Worm (Caenorhabditis elegans) whole organism, L4/young adult: Measurements from ENCODE around the gene taf-11.1.

Experiments
- W03F9.2 ChIP-seq: fragments of 150-350 bp; optimal IDR thresholded peaks from 2 replicates; lab custom pipeline; 2014; ENCODE audit warnings: missing biosample characterization, missing genetic modification characterization
- dao-5 ChIP-seq: sonication (generic microtip); optimal IDR thresholded peaks from 2 replicates; lab custom pipeline; 2016; ENCODE audit warnings: missing genotype, missing genetic modification characterization, moderate library complexity, missing compliant biosample characterization
- him-1 ChIP-seq: sonication (generic microtip); optimal IDR thresholded peaks from 2 replicates; lab custom pipeline; 2016; ENCODE audit warnings: missing genotype, missing genetic modification reagents, missing genetic modification characterization, missing compliant biosample characterization

The taf-11.1 gene

DNA sequence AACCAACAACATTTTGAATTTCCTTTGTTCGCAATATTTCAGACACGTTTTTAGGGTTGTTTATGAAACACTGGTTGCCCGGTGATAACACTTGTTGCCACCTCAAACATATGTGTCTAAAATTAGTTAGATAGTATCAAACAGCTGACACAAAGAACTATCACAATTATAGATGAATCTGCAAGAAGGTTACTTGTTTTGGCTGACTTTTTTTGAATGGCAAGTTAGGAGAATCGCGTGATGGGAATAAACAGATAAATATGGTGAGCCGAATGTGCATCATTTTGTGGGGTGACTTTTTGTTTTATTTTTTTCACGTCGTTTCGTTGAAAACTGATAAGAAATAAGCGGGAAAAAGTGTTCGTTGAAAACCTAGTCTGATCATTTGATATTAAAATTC lies 9.8 kb upstream of the taf-11.1 start:
- TF ChIP-seq dao-5, result no peak
- peak; percentile 3 for TF ChIP-seq W03F9.2 (tag; lab: Kevin White, UChicago)

DNA sequence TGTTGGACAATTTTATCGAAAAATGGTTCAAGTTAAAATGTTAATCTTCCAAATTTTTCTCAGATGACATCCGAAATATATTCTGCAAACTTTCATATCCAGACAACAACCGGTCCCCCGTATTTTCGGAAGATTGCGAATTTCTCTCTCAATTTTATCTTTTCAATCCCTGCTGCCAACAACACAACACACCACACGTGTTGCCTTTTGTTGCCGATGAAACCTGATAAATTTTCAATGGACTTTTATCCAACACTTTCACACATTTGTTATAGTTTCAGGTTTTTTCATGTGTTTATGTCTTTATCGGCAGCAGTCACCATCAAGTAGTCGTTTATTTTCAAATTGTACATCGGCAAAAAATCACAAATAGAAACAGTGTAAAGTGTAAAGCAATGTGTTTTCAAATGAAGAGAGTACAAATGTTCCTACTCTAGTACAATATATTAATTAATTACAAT lies 8.7 kb upstream of the taf-11.1 start:
- no peak for TF ChIP-seq W03F9.2 (tag; lab: Kevin White, UChicago)
- TF ChIP-seq him-1, result no peak
- no peak for TF ChIP-seq dao-5

DNA sequence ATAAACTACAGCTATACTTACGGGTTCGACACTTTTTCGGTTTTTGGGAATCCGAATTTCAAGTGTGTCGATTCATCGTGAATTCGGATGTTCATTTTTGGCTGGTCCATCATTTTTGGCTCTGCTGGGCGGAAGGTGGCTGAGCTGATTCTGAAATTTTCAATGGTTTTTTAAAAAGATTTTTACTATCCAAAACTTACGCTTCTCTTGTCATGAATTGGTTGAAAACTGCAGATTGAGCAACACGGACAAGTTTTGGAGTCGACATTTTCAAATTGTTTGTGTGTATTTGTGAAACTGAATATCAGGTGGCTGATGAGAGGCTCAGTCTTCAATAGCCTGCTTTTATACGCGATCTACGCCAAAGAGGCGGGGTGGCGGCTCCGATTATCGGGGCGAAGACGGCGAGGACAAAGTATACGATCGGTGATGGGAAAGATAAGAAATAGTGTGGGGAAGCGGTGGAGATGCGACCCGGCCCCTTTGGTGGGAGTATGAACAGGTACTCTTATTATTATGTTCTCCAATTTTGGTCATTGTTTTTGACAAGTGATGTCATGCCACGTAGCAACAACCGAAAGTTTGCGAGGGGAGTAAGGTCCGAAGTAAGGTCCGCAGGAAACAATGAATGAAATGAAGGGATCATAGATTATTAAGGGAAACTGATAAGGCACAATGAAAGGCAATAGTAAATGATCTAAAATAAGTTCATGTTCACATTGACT lies 7.9 kb upstream of the taf-11.1 start, which contains the start of gene F48D6.4:
Gene F48D6.4, minus strand, starts transcription at position 346 of the 725 bp plus-strand sequence.
- TF ChIP-seq him-1 (no peak), dao-5 (peak; percentile 44)

DNA sequence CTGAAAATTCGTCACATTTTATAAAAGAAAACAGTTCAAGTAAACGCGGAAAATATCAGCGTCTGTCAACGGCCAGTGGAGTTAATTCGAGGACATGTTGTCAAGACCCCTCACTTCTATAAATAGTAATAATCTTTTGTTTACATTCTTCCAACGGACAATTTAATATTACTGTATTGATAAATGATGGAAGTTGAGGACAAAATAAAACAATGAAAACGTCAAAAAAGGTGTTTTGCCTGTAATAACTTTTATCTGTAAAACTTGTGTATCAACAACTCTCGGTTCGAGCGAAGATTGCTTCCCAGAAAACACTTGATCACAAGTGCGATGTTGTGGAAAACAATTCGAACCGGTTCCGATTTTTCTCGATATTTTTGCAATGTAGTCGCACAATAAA lies 6.6 kb upstream of the taf-11.1 start:
- TF ChIP-seq dao-5 (no peak), W03F9.2 (tag; lab: Kevin White, UChicago) (no peak), him-1 (no peak)

DNA sequence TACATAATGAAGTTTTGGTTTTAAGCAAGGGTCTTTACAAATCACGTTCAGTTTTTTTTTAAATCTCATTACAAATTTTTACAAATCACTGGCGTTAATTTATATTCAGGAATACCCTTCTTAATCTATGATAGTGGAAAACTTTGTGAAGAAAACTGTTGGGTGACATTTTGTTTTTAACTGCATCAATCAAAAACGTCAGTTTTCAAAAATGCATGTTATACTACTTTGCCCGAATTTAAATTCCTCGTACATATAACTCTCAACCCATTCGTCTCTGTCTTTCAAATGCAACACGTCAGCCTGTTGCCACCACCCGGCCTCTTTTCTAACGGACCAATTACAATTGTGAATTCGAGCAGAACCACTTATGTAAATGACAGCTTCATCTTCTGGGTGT lies 6.0 kb upstream of the taf-11.1 start, which contains the start of gene hlh-13:
Gene hlh-13, plus strand, starts transcription at position 301 of the 400 bp plus-strand sequence.
- no peak for TF ChIP-seq him-1
- TF ChIP-seq W03F9.2 (tag; lab: Kevin White, UChicago), result no peak
- no peak for TF ChIP-seq dao-5

DNA sequence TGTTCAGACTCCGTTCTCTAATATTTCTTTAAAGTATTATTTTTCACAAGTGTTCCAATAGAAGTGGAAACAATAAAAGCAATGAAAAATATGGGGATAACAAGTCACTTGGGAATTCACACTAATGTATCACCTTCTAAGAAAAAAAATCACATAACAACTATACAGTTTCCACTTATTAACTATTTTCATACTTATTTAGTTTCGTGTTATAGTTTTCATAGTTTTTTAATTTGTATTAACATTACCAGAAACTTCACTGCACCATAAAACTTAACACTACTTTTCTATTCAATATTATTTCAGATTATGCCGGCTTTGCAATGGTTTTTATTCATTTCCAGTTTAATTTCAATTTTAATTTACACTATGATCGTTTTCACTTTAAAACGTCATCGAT lies 2.9 kb upstream of the taf-11.1 start, which contains the start of gene srv-5:
Gene srv-5, plus strand, starts transcription at position 301 of the 400 bp plus-strand sequence.
- TF ChIP-seq him-1 (no peak), W03F9.2 (tag; lab: Kevin White, UChicago) (no peak), dao-5 (no peak)

DNA sequence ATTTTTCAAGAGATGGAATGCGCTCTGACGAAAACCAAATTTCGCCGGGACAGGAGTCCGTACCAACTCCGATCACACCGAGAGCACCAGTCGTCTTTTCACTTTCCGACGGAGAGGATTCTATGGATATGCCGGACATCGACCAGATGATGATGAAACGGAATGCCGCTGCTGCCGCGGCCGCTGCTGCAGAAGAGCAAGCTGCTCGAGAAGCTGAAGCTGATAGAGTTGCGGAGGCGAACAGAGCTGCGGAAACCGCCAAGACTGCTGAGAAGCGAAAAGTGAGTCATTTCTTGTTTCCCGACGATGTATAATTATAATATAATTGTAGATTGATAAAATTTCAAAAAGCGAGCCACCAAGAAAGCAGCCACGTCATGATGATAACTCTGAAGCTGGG lies 396 bp downstream of the taf-11.1 start:
- TF ChIP-seq dao-5 (no peak), him-1 (no peak), W03F9.2 (tag; lab: Kevin White, UChicago) (no peak)

DNA sequence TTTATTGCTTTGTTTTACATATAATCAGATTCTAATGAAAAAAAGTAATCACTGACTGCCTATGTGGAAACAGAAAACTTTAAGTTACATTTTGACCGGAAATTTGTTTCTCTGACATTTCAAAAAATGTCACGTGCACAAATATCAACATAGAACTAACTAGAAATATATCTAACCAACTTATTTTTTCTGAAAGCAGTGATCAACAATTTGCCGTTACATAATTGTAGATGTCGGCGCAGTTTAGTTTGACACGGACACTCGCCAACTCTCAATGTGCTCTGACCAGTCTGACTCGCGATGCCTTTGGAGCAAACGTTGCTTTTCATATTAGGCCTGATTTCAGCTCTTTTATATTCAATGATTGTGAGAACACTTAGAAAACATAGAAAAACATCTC lies 1.8 kb downstream of the taf-11.1 start, which contains the start of gene srv-6:
Gene srv-6, plus strand, starts transcription at position 301 of the 400 bp plus-strand sequence.
- TF ChIP-seq him-1 (no peak), dao-5 (no peak), W03F9.2 (tag; lab: Kevin White, UChicago) (no peak)

DNA sequence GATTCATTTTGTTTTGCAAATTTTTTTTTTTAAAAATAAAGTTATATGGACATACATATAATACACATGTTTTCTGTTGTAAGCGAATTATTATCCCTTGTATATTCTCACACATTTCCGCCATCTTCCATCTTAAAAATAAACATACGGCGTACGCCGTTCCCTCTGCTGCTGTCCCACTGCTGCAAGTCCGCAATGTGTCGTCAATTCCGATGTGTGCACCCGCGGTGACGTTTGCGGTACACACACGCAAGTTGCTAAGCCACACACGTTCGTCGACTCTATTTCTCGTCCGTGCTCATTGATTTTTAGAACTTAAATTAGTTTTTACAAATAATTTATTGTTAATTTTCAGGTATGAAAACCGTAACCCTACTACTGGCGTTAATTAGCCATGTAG lies 5.3 kb downstream of the taf-11.1 start, which contains the start of gene C52B9.4:
Gene C52B9.4, plus strand, starts transcription at position 356 of the 400 bp plus-strand sequence.
- no peak for TF ChIP-seq dao-5
- peak; percentile 5 for TF ChIP-seq W03F9.2 (tag; lab: Kevin White, UChicago)

DNA sequence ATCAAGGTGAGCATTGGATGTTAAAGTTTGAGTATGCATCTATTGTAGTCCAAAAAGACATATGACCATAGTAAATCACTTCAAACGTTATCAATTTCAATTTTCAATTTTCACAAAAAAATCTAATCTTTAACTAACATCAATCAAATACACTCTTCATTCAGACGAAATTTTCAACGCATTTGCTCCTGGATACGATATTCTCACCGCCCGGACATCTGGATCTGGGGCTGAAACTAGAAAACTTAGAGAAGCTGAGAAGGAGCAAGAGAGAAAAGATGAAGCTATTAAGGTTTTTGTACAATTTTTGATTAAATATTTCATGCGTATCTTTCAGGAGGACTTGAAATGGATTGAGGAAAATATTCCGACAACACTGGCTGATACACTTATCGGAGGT lies 8.8 kb downstream of the taf-11.1 start:
- TF ChIP-seq W03F9.2 (tag; lab: Kevin White, UChicago) (no peak), him-1 (no peak), dao-5 (no peak)

DNA sequence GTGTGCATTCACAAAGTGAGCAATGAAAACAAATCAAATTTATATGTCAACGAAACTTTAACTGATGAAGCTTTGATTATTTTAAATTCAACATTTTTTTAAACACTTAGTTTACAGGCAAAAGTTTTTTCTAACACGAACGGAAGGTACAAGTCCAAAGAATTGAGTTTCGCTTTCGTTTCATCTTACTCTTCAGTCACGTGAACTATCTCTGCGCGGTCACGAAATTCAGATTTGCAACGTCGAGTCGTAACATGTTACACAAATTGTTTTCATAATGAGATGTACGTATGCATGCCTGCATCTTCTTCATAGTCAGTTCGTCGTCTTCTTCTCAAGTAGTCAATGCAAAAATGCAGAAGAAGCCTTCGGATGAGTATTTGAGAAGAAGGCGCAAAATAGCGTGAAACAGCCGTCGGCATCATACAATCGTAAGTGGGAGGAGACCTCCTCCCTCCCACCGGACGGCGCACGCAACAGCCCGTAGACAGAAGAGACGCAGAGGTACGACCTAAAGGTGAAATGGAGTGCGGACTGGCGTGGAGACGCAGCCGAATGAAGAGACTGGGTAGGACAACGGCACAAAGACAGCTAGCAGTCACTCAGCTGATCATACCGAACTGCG lies 10.4 kb downstream of the taf-11.1 start, which contains the start of gene coel-1:
Gene coel-1, plus strand, starts transcription at position 381 of the 625 bp plus-strand sequence.
- TF ChIP-seq dao-5 (no peak), W03F9.2 (tag; lab: Kevin White, UChicago) (no peak), him-1 (no peak)

DNA sequence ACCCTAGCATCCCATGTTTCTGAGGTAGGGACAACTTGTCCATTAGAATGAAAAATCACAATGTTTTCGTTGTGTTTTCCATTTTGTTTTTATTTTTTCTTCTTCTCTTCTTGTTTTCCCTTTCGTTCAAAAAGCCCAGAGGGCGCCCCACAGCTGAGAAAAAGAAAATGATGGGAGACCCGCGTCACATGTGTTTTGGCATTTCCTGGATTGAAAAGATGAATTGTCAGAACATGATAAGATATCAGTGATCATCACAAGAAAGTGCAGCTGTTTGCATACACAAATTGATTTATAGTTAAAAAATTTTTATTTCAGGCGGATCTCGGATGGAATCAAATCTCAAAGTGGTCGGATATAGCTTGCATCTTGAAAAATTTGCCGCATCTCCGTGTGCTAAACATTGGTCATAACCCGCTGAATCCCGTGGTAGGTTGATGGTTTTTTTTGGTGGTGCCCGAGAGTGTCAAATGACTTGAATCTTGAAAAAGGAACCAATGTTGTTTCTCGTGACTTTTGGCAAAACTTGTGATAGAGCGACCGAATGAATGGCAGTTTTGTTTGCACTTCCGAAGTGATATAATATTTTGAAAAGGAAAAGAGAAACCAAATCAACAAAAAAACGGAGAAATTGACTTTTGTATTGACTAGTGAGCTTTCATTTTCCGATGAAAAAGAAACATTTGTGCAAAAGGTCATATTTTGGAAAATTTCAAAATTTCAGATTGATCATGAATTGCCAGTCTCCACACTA lies 11.4 kb downstream of the taf-11.1 start:
- TF ChIP-seq dao-5 (no peak), W03F9.2 (tag; lab: Kevin White, UChicago) (no peak), him-1 (no peak)

DNA sequence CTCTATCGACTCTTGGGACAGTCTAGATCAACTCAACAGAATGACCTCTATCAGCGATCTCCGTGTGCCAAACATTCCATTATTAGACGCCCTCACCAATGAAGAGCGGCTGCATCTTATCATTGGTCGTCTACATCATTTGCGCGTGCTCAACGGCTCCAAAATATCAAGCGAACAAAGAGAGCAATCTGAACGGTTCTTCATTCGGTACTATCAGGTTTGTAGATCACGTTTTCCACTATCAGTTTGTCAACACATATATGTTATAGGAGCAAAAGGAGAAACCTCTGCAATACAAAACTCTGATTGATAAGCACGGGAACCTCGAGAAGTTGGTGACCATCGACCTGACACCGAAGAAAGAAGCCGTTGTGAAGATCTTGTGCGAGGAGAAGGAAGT lies 13.4 kb downstream of the taf-11.1 start:
- no peak for TF ChIP-seq dao-5
- no peak for TF ChIP-seq W03F9.2 (tag; lab: Kevin White, UChicago)
- no peak for TF ChIP-seq him-1

DNA sequence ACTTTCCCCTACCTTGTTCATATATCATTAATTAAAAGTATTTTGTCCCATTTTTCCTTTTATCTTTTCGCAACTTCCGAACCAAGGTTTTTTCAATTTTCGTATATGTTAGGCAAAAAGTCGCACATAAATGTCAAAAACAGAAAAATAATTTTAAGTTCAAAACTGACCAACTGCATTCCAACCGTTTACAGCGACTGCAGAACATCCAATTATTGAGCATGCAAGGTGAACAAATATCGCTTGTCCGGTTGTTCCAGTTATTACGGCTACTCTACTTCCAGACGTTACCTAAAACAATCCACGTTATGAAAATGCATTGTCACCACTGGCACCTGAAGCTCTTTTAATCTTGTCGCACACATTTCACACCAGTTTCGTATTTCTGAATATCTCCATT lies 18.6 kb downstream of the taf-11.1 start, which contains the start of gene C52B9.10:
Gene C52B9.10, plus strand, starts transcription at position 301 of the 400 bp plus-strand sequence.
- TF ChIP-seq dao-5 (no peak), W03F9.2 (tag; lab: Kevin White, UChicago) (no peak), him-1 (no peak)
